Fruit fly (Drosophila melanogaster): ENCODE measurements around the gene form3.
A peak's percentile ranks its signal among the peaks of the same experiment; 100 is the strongest.

The form3 gene

dm6 chr3L:7149388-7149787 lies 54.8 kb downstream of the form3 start:
- TF ChIP-seq Crg-1 (GFP tag; optimal IDR thresholded peaks at IDR 0.05) (no peak), Clk (GFP tag; optimal IDR thresholded peaks at IDR 0.05) (no peak), CG7101 (tag; optimal IDR thresholded peaks at IDR 0.05) (no peak), CG5204 (GFP tag; optimal IDR thresholded peaks at IDR 0.05) (no peak), CG11617 (GFP tag; optimal IDR thresholded peaks at IDR 0.05) (no peak), pad (GFP tag; optimal IDR thresholded peaks at IDR 0.05) (no peak), cic (GFP tag; optimal IDR thresholded peaks at IDR 0.05) (no peak), CG7045 (GFP tag; optimal IDR thresholded peaks at IDR 0.05) (no peak), tj (GFP tag; optimal IDR thresholded peaks at IDR 0.05) (no peak), ovo (GFP tag; optimal IDR thresholded peaks at IDR 0.05) (no peak), kay (GFP tag; ENCODE audit: borderline replicate concordance) (no peak), Mnt (GFP tag; optimal IDR thresholded peaks at IDR 0.05) (no peak), CG33017 (tag; optimal IDR thresholded peaks at IDR 0.05) (no peak), Hr96 (GFP tag; optimal IDR thresholded peaks at IDR 0.05) (no peak), CG12768 (GFP tag; optimal IDR thresholded peaks at IDR 0.05) (no peak), CG1620 (GFP tag; optimal IDR thresholded peaks at IDR 0.05) (no peak), bab1 (GFP tag; optimal IDR thresholded peaks at IDR 0.05) (no peak), CG14711 (tag; optimal IDR thresholded peaks at IDR 0.05) (no peak)

dm6 chr3L:7149827-7150226 lies 55.2 kb downstream of the form3 start:
- TF ChIP-seq kay (GFP tag; ENCODE audit: borderline replicate concordance) (no peak), CG7045 (GFP tag; optimal IDR thresholded peaks at IDR 0.05) (no peak), pad (GFP tag; optimal IDR thresholded peaks at IDR 0.05) (no peak), Clk (GFP tag; optimal IDR thresholded peaks at IDR 0.05) (no peak), Mnt (GFP tag; optimal IDR thresholded peaks at IDR 0.05) (no peak), Crg-1 (GFP tag; optimal IDR thresholded peaks at IDR 0.05) (no peak), toe (GFP tag; optimal IDR thresholded peaks at IDR 0.05) (no peak), CG14711 (tag; optimal IDR thresholded peaks at IDR 0.05) (no peak), cnc (optimal IDR thresholded peaks at IDR 0.05) (no peak), Hr96 (GFP tag; optimal IDR thresholded peaks at IDR 0.05) (no peak), CG11617 (GFP tag; optimal IDR thresholded peaks at IDR 0.05) (no peak), CG5204 (GFP tag; optimal IDR thresholded peaks at IDR 0.05) (no peak), CG33017 (tag; optimal IDR thresholded peaks at IDR 0.05) (no peak), bab1 (GFP tag; optimal IDR thresholded peaks at IDR 0.05) (no peak), tj (GFP tag; optimal IDR thresholded peaks at IDR 0.05) (no peak), cic (GFP tag; optimal IDR thresholded peaks at IDR 0.05) (no peak), CG1620 (GFP tag; optimal IDR thresholded peaks at IDR 0.05) (no peak), CG12768 (GFP tag; optimal IDR thresholded peaks at IDR 0.05) (no peak), CG7101 (tag; optimal IDR thresholded peaks at IDR 0.05) (no peak), ovo (GFP tag; optimal IDR thresholded peaks at IDR 0.05) (no peak)

dm6 chr3L:7150850-7151249 lies 56.2 kb downstream of the form3 start:
- TF ChIP-seq CG14711 (tag; optimal IDR thresholded peaks at IDR 0.05) (peak; percentile 27), CG5204 (GFP tag; optimal IDR thresholded peaks at IDR 0.05) (no peak)

- TF ChIP-seq CG11617 (GFP tag; optimal IDR thresholded peaks at IDR 0.05) (no peak), CG7045 (GFP tag; optimal IDR thresholded peaks at IDR 0.05) (no peak), CG1620 (GFP tag; optimal IDR thresholded peaks at IDR 0.05) (no peak), pad (GFP tag; optimal IDR thresholded peaks at IDR 0.05) (no peak), kay (GFP tag; ENCODE audit: borderline replicate concordance) (no peak), CG5204 (GFP tag; optimal IDR thresholded peaks at IDR 0.05) (no peak), CG12768 (GFP tag; optimal IDR thresholded peaks at IDR 0.05) (no peak)
Observed at dm6 chr3L:7151521-7152465, 57.2 kb downstream of the form3 start.

- TF ChIP-seq CG33017 (tag; optimal IDR thresholded peaks at IDR 0.05) (no peak), pad (GFP tag; optimal IDR thresholded peaks at IDR 0.05) (no peak), kay (GFP tag; ENCODE audit: borderline replicate concordance) (no peak)
Observed at dm6 chr3L:7153634-7154033, 59.0 kb downstream of the form3 start.

dm6 chr3L:7154249-7154648 lies 59.6 kb downstream of the form3 start:
- TF ChIP-seq kay (GFP tag; ENCODE audit: borderline replicate concordance) (peak; percentile 26), tj (GFP tag; optimal IDR thresholded peaks at IDR 0.05) (no peak)

- TF ChIP-seq pad (GFP tag; optimal IDR thresholded peaks at IDR 0.05) (no peak), bab1 (GFP tag; optimal IDR thresholded peaks at IDR 0.05) (no peak), Hr96 (GFP tag; optimal IDR thresholded peaks at IDR 0.05) (no peak), Mnt (GFP tag; optimal IDR thresholded peaks at IDR 0.05) (no peak)
Observed at dm6 chr3L:7155522-7155978, 60.9 kb downstream of the form3 start.
